Worm (Caenorhabditis elegans) whole organism, young adult: ENCODE data around the gene elb-1.

Experiments used
- C06A6.2 ChIP-seq: fragments of 200-800 bp; sonication (Bioruptor generic); conservative IDR thresholded peaks from 2 replicates; pipeline ENCODE4 v1.3.6; 2022; ENCODE audit warnings: missing genetic modification characterization, missing compliant biosample characterization
- F22D6.2 ChIP-seq: sonication (generic microtip); optimal IDR thresholded peaks from 2 replicates; lab custom pipeline; 2016; ENCODE audit warnings: mild to moderate bottlenecking, missing genetic modification characterization, missing compliant biosample characterization
- F23B12.7 ChIP-seq: sonication (generic microtip); optimal IDR thresholded peaks from 2 replicates; lab custom pipeline; 2017; ENCODE audit warnings: missing genetic modification characterization, mild to moderate bottlenecking, missing compliant biosample characterization, antibody characterized with exemption, moderate library complexity; ENCODE audit not compliant: insufficient read depth
- F33H1.4 ChIP-seq: fragments of 200-800 bp; sonication (Bioruptor generic); IDR thresholded peaks from 2 replicates; pipeline ENCODE4 v1.3.6; 2022; ENCODE audit warnings: missing genetic modification reagents, missing genetic modification characterization, missing compliant biosample characterization
- F49E8.2 ChIP-seq: sonication (generic microtip); optimal IDR thresholded peaks from 3 replicates; lab custom pipeline; 2017; ENCODE audit warnings: missing genetic modification characterization, mild to moderate bottlenecking, missing compliant biosample characterization, antibody characterized with exemption, moderate library complexity; ENCODE audit not compliant: insufficient read depth
- F55B11.4 ChIP-seq: sonication (generic microtip); optimal IDR thresholded peaks from 2 replicates; lab custom pipeline; 2016; ENCODE audit warnings: missing compliant biosample characterization, missing genetic modification characterization, borderline replicate concordance; ENCODE audit not compliant: insufficient read depth
- K12H6.12 ChIP-seq: fragments of 200-800 bp; sonication (Bioruptor generic); optimal IDR thresholded peaks from 2 replicates; lab custom pipeline; 2018; ENCODE audit warnings: mild to moderate bottlenecking, missing genetic modification characterization, missing compliant biosample characterization
- T26A5.8 ChIP-seq: sonication (generic microtip); optimal IDR thresholded peaks from 2 replicates; lab custom pipeline; 2016; ENCODE audit warnings: missing genetic modification characterization, missing compliant biosample characterization
- Y53F4B.3 ChIP-seq: fragments of 200-800 bp; sonication (Bioruptor generic); IDR thresholded peaks from 2 replicates; pipeline ENCODE4 v1.3.6; 2022; ENCODE audit warnings: missing genetic modification reagents, missing genetic modification characterization, missing compliant biosample characterization
- Y56A3A.18 ChIP-seq: fragments of 200-800 bp; sonication (Bioruptor generic); IDR thresholded peaks from 2 replicates; pipeline ENCODE4 v1.3.6; 2022; ENCODE audit warnings: missing genetic modification reagents, missing genetic modification characterization, missing compliant biosample characterization
- Y67H2A.10 ChIP-seq: fragments of 200-800 bp; sonication (Bioruptor generic); conservative IDR thresholded peaks from 2 replicates; pipeline ENCODE4 v1.3.6; 2022; ENCODE audit warnings: missing genetic modification reagents, missing genetic modification characterization, missing compliant biosample characterization
- akir-1 ChIP-seq: fragments of 200-800 bp; sonication (Bioruptor generic); optimal IDR thresholded peaks from 2 replicates; lab custom pipeline; 2018; ENCODE audit warnings: mild to moderate bottlenecking, missing genetic modification characterization, moderate library complexity, missing compliant biosample characterization
- aptf-3 ChIP-seq: fragments of 200-800 bp; sonication (Bioruptor generic); IDR thresholded peaks from 2 replicates; pipeline ENCODE4 v1.3.6; 2022; ENCODE audit warnings: missing genetic modification characterization, missing compliant biosample characterization
- athp-1 ChIP-seq: sonication (generic microtip); optimal IDR thresholded peaks from 2 replicates; lab custom pipeline; 2017; ENCODE audit warnings: mild to moderate bottlenecking, missing genetic modification characterization, missing compliant biosample characterization
- attf-3 ChIP-seq: fragments of 200-800 bp; sonication (Bioruptor generic); conservative IDR thresholded peaks from 2 replicates; pipeline ENCODE4 v1.3.6; 2022; ENCODE audit warnings: missing genetic modification reagents, missing genetic modification characterization, missing compliant biosample characterization
- bed-2 ChIP-seq: fragments of 200-800 bp; sonication (Bioruptor generic); IDR thresholded peaks from 2 replicates; pipeline ENCODE4 v1.3.6; 2022; ENCODE audit warnings: missing genetic modification reagents, missing genetic modification characterization, missing compliant biosample characterization
- cebp-2 ChIP-seq: fragments of 200-800 bp; sonication (Bioruptor generic); IDR thresholded peaks from 2 replicates; pipeline ENCODE4 v1.3.6; 2022; ENCODE audit warnings: missing genetic modification characterization, missing compliant biosample characterization
- ceh-100 ChIP-seq: fragments of 200-800 bp; sonication (Bioruptor generic); IDR thresholded peaks from 2 replicates; pipeline ENCODE4 v1.3.6; 2022; ENCODE audit warnings: missing genetic modification reagents, missing genetic modification characterization, missing compliant biosample characterization
- ceh-40 ChIP-seq: fragments of 200-800 bp; sonication (Bioruptor generic); IDR thresholded peaks from 2 replicates; pipeline ENCODE4 v1.3.6; 2022; ENCODE audit warnings: missing genetic modification characterization, missing compliant biosample characterization
- ceh-79 ChIP-seq: sonication (generic microtip); optimal IDR thresholded peaks from 2 replicates; lab custom pipeline; 2017; ENCODE audit warnings: mild to moderate bottlenecking, missing genetic modification characterization, missing compliant biosample characterization
- ceh-91 ChIP-seq: fragments of 200-800 bp; sonication (Bioruptor generic); IDR thresholded peaks from 2 replicates; pipeline ENCODE4 v1.3.6; 2022; ENCODE audit warnings: missing genetic modification reagents, missing genetic modification characterization, missing compliant biosample characterization
- chd-7 ChIP-seq: sonication (generic microtip); optimal IDR thresholded peaks from 2 replicates; lab custom pipeline; 2016; ENCODE audit warnings: mild to moderate bottlenecking, missing genetic modification characterization, moderate library complexity, missing compliant biosample characterization
- efl-1 ChIP-seq: fragments of 150-350 bp; optimal IDR thresholded peaks from 2 replicates; lab custom pipeline; 2014; ENCODE audit warnings: missing biosample characterization, missing genetic modification reagents, missing genetic modification characterization
- ets-4 ChIP-seq: fragments of 200-800 bp; sonication (Bioruptor generic); optimal IDR thresholded peaks from 2 replicates; lab custom pipeline; 2018; ENCODE audit warnings: mild to moderate bottlenecking, missing genetic modification characterization, missing compliant biosample characterization
- fkh-3 ChIP-seq: sonication (generic microtip); optimal IDR thresholded peaks from 2 replicates; lab custom pipeline; 2016; ENCODE audit warnings: mild to moderate bottlenecking, missing genetic modification characterization, missing compliant biosample characterization
- gei-17 ChIP-seq: fragments of 200-800 bp; sonication (Bioruptor generic); optimal IDR thresholded peaks from 2 replicates; lab custom pipeline; 2018; ENCODE audit warnings: mild to moderate bottlenecking, missing genetic modification characterization, missing compliant biosample characterization
- hrde-1 ChIP-seq: sonication (generic microtip); optimal IDR thresholded peaks from 2 replicates; lab custom pipeline; 2016; ENCODE audit warnings: missing genetic modification characterization, mild to moderate bottlenecking, missing compliant biosample characterization, moderate library complexity, missing genotype, missing genetic modification reagents, borderline replicate concordance
- hsf-1 ChIP-seq: fragments of 200-800 bp; sonication (Bioruptor generic); IDR thresholded peaks from 2 replicates; pipeline ENCODE4 v1.3.6; 2022; ENCODE audit warnings: missing genetic modification reagents, missing genetic modification characterization, missing compliant biosample characterization
- lag-1 ChIP-seq: fragments of 200-800 bp; sonication (Bioruptor generic); IDR thresholded peaks from 2 replicates; pipeline ENCODE4 v1.3.6; 2022; ENCODE audit warnings: missing genetic modification reagents, missing genetic modification characterization, missing compliant biosample characterization
- let-526 ChIP-seq: fragments of 200-800 bp; sonication (Bioruptor generic); IDR thresholded peaks from 2 replicates; pipeline ENCODE4 v1.3.6; 2022; ENCODE audit warnings: missing genetic modification reagents, missing genetic modification characterization, missing compliant biosample characterization
- let-607 ChIP-seq, 2 experiments: fragments of 200-800 bp in 1 of 2; sonication (Bioruptor generic) in 1 of 2; sonication (generic microtip) in 1 of 2; optimal IDR thresholded peaks; 2 replicates each; lab custom pipeline; 2016 to 2018; ENCODE audit warnings: mild to moderate bottlenecking in 2 of 2, missing compliant biosample characterization in 2 of 2, missing genetic modification characterization in 2 of 2, moderate library complexity in 2 of 2, missing genotype in 1 of 2
- lin-54 ChIP-seq: fragments of 200-800 bp; sonication (Bioruptor generic); optimal IDR thresholded peaks from 2 replicates; lab custom pipeline; 2018; ENCODE audit warnings: mild to moderate bottlenecking, missing genetic modification characterization, missing compliant biosample characterization
- lir-1 ChIP-seq: fragments of 200-800 bp; sonication (Bioruptor generic); conservative IDR thresholded peaks from 2 replicates; pipeline ENCODE4 v1.3.6; 2022; ENCODE audit warnings: missing genetic modification reagents, missing genetic modification characterization, missing compliant biosample characterization
- lsy-27 ChIP-seq: sonication (generic microtip); optimal IDR thresholded peaks from 2 replicates; lab custom pipeline; 2017; ENCODE audit warnings: missing genetic modification characterization, mild to moderate bottlenecking, missing compliant biosample characterization, antibody characterized with exemption, missing genotype, borderline replicate concordance; ENCODE audit not compliant: insufficient read depth
- madf-3 ChIP-seq: fragments of 200-800 bp; sonication (Bioruptor generic); IDR thresholded peaks from 2 replicates; pipeline ENCODE4 v1.3.6; 2022; ENCODE audit warnings: missing genetic modification reagents, missing genetic modification characterization, missing compliant biosample characterization
- madf-6 ChIP-seq: fragments of 200-800 bp; sonication (Bioruptor generic); IDR thresholded peaks from 2 replicates; pipeline ENCODE4 v1.3.6; 2022; ENCODE audit warnings: missing genetic modification reagents, missing genetic modification characterization, missing compliant biosample characterization
- madf-8 ChIP-seq: fragments of 200-800 bp; sonication (Bioruptor generic); conservative IDR thresholded peaks from 2 replicates; pipeline ENCODE4 v1.3.6; 2022; ENCODE audit warnings: missing genetic modification reagents, missing genetic modification characterization, missing compliant biosample characterization
- mxl-1 ChIP-seq: sonication (generic microtip); optimal IDR thresholded peaks from 2 replicates; lab custom pipeline; 2016; ENCODE audit warnings: missing genetic modification characterization, missing compliant biosample characterization
- nhr-120 ChIP-seq: fragments of 200-800 bp; sonication (Bioruptor generic); IDR thresholded peaks from 2 replicates; pipeline ENCODE4 v1.3.6; 2022; ENCODE audit warnings: missing genetic modification characterization, missing compliant biosample characterization
- pha-4 ChIP-seq: fragments of 150-350 bp; sonication (generic microtip); optimal IDR thresholded peaks from 2 replicates; lab custom pipeline; 2014; ENCODE audit warnings: missing biosample characterization, missing genetic modification reagents, missing genetic modification characterization
- sdz-38 ChIP-seq: sonication (generic microtip); optimal IDR thresholded peaks from 2 replicates; lab custom pipeline; 2016; ENCODE audit warnings: missing genotype, missing genetic modification characterization, missing compliant biosample characterization
- snpc-4 ChIP-seq, 5 experiments: fragments of 150-350 bp in 1 of 5; sonication (generic microtip) in 4 of 5; optimal IDR thresholded peaks; 2 replicates each; lab custom pipeline; 2014 to 2018; ENCODE audit warnings: missing genetic modification characterization in 5 of 5, missing biosample characterization in 3 of 5, antibody characterized with exemption in 2 of 5, mild to moderate bottlenecking in 2 of 5, missing compliant biosample characterization in 2 of 5, missing genotype in 2 of 5, moderate library complexity in 2 of 5, missing genetic modification reagents in 1 of 5
- tbx-9 ChIP-seq: sonication (generic microtip); optimal IDR thresholded peaks from 2 replicates; lab custom pipeline; 2016; ENCODE audit warnings: borderline replicate concordance, missing genetic modification characterization, inconsistent platforms, missing compliant biosample characterization
- unc-62 ChIP-seq: fragments of 150-350 bp; optimal IDR thresholded peaks from 2 replicates; lab custom pipeline; 2014; ENCODE audit warnings: missing biosample characterization, missing genetic modification reagents, missing genetic modification characterization
- xnd-1 ChIP-seq: sonication (generic microtip); optimal IDR thresholded peaks from 2 replicates; lab custom pipeline; 2016; ENCODE audit warnings: missing genotype, missing genetic modification reagents, missing genetic modification characterization, missing compliant biosample characterization
- ztf-18 ChIP-seq: sonication (generic microtip); optimal IDR thresholded peaks from 2 replicates; lab custom pipeline; 2016; ENCODE audit warnings: missing genotype, mild to moderate bottlenecking, missing genetic modification characterization, missing compliant biosample characterization
- ztf-22 ChIP-seq: fragments of 200-800 bp; sonication (Bioruptor generic); optimal IDR thresholded peaks from 2 replicates; lab custom pipeline; 2018; ENCODE audit warnings: mild to moderate bottlenecking, missing genetic modification characterization, moderate library complexity, missing compliant biosample characterization
- ztf-26 ChIP-seq: sonication (generic microtip); optimal IDR thresholded peaks from 2 replicates; lab custom pipeline; 2017; ENCODE audit warnings: missing genetic modification characterization, missing compliant biosample characterization
- ztf-3 ChIP-seq: fragments of 200-800 bp; sonication (Bioruptor generic); optimal IDR thresholded peaks from 2 replicates; lab custom pipeline; 2018; ENCODE audit warnings: mild to moderate bottlenecking, missing genetic modification characterization, missing compliant biosample characterization

elb-1 gene

ce11 chrIII:11689303-11689702 is 29.9 kb downstream of the elb-1 start (continued):
- no peak for TF ChIP-seq lsy-27 (tag; lab: Kevin White, UChicago)
- no peak for TF ChIP-seq sdz-38 (tag; lab: Kevin White, UChicago)
- TF ChIP-seq F23B12.7 (tag; lab: Kevin White, UChicago): no peak
- no peak for TF ChIP-seq chd-7 (tag; lab: Kevin White, UChicago)
- TF ChIP-seq C06A6.2 (GFP tag; lab: Robert Waterston, UW): no peak
- no peak for TF ChIP-seq K12H6.12
- TF ChIP-seq lin-54 (GFP tag; lab: Kevin White, UChicago): peak; percentile 29
- no peak for TF ChIP-seq unc-62 (GFP tag; lab: Kevin White, UChicago)
- no peak for TF ChIP-seq aptf-3 (GFP tag; lab: Robert Waterston, UW)
- TF ChIP-seq let-607 (tag; optimal IDR thresholded peaks at IDR 0.05; lab: Kevin White, UChicago): no peak
- TF ChIP-seq hrde-1 (tag; lab: Kevin White, UChicago): no peak
- no peak for TF ChIP-seq madf-6 (GFP tag; lab: Robert Waterston, UW)
- no peak for TF ChIP-seq hsf-1 (GFP tag; lab: Robert Waterston, UW)
- no peak for TF ChIP-seq athp-1 (tag; lab: Kevin White, UChicago)
- TF ChIP-seq ceh-79: no peak
- no peak for TF ChIP-seq snpc-4 (GFP tag; optimal IDR thresholded peaks at IDR 0.05; lab: Kevin White, UChicago)
- peak in 1 of 4 experiments; percentile 33 for TF ChIP-seq snpc-4 (tag; optimal IDR thresholded peaks at IDR 0.05; lab: Kevin White, UChicago)
- TF ChIP-seq mxl-1 (tag; lab: Kevin White, UChicago): no peak
- TF ChIP-seq efl-1 (GFP tag; lab: Kevin White, UChicago): no peak
- TF ChIP-seq F49E8.2: no peak
- TF ChIP-seq fkh-3 (tag; lab: Kevin White, UChicago): no peak
- TF ChIP-seq let-526 (GFP tag; lab: Robert Waterston, UW): no peak
- no peak for TF ChIP-seq ztf-18 (tag; lab: Kevin White, UChicago)
- peak; percentile 9 for TF ChIP-seq ztf-26 (tag; lab: Kevin White, UChicago)
- TF ChIP-seq ceh-40 (GFP tag; lab: Robert Waterston, UW): no peak
- no peak for TF ChIP-seq ceh-91 (GFP tag; lab: Robert Waterston, UW)
- no peak for TF ChIP-seq madf-3
- TF ChIP-seq attf-3 (GFP tag; lab: Robert Waterston, UW): no peak
- no peak for TF ChIP-seq nhr-120 (GFP tag; lab: Robert Waterston, UW)
- TF ChIP-seq F22D6.2: peak; percentile 5
- no peak for TF ChIP-seq lag-1
- no peak for TF ChIP-seq T26A5.8 (tag; lab: Kevin White, UChicago)
- no peak for TF ChIP-seq Y67H2A.10 (GFP tag; lab: Robert Waterston, UW)
- no peak for TF ChIP-seq lir-1 (GFP tag; lab: Robert Waterston, UW)
- no peak for TF ChIP-seq Y53F4B.3 (GFP tag; lab: Robert Waterston, UW)
- no peak for TF ChIP-seq F33H1.4
- no peak for TF ChIP-seq pha-4
- TF ChIP-seq ceh-100 (GFP tag; lab: Robert Waterston, UW): no peak
- TF ChIP-seq xnd-1 (tag; lab: Kevin White, UChicago): no peak
- no peak for TF ChIP-seq madf-8 (GFP tag; lab: Robert Waterston, UW)
- TF ChIP-seq ztf-3 (GFP tag; lab: Kevin White, UChicago): peak; percentile 59
- TF ChIP-seq gei-17 (GFP tag; lab: Kevin White, UChicago): no peak
- TF ChIP-seq F55B11.4 (tag; lab: Kevin White, UChicago): no peak
- peak; percentile 17; the same call in 1 of the 2 replicates for TF ChIP-seq Y56A3A.18 (GFP tag; lab: Robert Waterston, UW)
- TF ChIP-seq tbx-9: no peak
- TF ChIP-seq bed-2 (GFP tag; lab: Robert Waterston, UW): no peak
- no peak for TF ChIP-seq cebp-2 (GFP tag; lab: Robert Waterston, UW)
- no peak for TF ChIP-seq ets-4
- no peak for TF ChIP-seq akir-1
- peak; percentile 11 for TF ChIP-seq ztf-22 (GFP tag; lab: Kevin White, UChicago)
